Fruit fly (Drosophila melanogaster) whole organism, wandering third instar larva: Measurements from ENCODE around the gene Cpr78E.

Experiments used
- Hr83 ChIP-seq: fragments of 200-300 bp; sonication (Bioruptor generic); optimal IDR thresholded peaks from 2 replicates; lab custom pipeline; 2016; ENCODE audit warnings: missing biosample characterization, mild to moderate bottlenecking, missing genetic modification characterization, moderate library complexity; ENCODE audit not compliant: poor library complexity, severe bottlenecking
- Vsx2 ChIP-seq: fragments of 200-300, 225-300 bp; sonication (Bioruptor generic); optimal IDR thresholded peaks from 2 replicates; lab custom pipeline; 2018; ENCODE audit warnings: missing biosample characterization, missing genetic modification characterization; ENCODE audit not compliant: partially characterized antibody
- dl ChIP-seq, 2 experiments: fragments of 175-275, 200-275 bp in 1 of 2; fragments of 200-275 bp in 1 of 2; sonication (Bioruptor generic); optimal IDR thresholded peaks; lab custom pipeline; 2018; ENCODE audit warnings: mild to moderate bottlenecking in 2 of 2, missing biosample characterization in 2 of 2, missing genetic modification characterization in 2 of 2, moderate library complexity in 2 of 2; ENCODE audit not compliant: partially characterized antibody in 2 of 2, insufficient read depth in 1 of 2
- dsf ChIP-seq: sonication (Bioruptor generic); optimal IDR thresholded peaks from 2 replicates; lab custom pipeline; 2016; ENCODE audit warnings: missing biosample characterization, missing genetic modification characterization, borderline replicate concordance
- fru ChIP-seq: fragments of 200-800 bp; sonication (Bioruptor generic); optimal IDR thresholded peaks from 3 replicates; lab custom pipeline; 2016; ENCODE audit warnings: missing biosample characterization, mild to moderate bottlenecking, missing genetic modification characterization
- lola ChIP-seq: fragments of >200 bp; optimal IDR thresholded peaks from 2 replicates; lab custom pipeline; 2017; ENCODE audit warnings: missing biosample characterization, missing genetic modification characterization
- rgr ChIP-seq: fragments of 200-800 bp; sonication (Bioruptor generic); optimal IDR thresholded peaks from 3 replicates; lab custom pipeline; 2016; ENCODE audit warnings: missing biosample characterization, mild to moderate bottlenecking, missing genetic modification characterization
- sv ChIP-seq: fragments of 200-800 bp; sonication (Bioruptor generic); optimal IDR thresholded peaks from 3 replicates; lab custom pipeline; 2016; ENCODE audit warnings: missing biosample characterization, missing genetic modification characterization
- tai ChIP-seq: sonication (Bioruptor generic); optimal IDR thresholded peaks from 2 replicates; lab custom pipeline; 2016; ENCODE audit warnings: missing biosample characterization, missing genetic modification characterization

Cpr78E gene

DNA sequence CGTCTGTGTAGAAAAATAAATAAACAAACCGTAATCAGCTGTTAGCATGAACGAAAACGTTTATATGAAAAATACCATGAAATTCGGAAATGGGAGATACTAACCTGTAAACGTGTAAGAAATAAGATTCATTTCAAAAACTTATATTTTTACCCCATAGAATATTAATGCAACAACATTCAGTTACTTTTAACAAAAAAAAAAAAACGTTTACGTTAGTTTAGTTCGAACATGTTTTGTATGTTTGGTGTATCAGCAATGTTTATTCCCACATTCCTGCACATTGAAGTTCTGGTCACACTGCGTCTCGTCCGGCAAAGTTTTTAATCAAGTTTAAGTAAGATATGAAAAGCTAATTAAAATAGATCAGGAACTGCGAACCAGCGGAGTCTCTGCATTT lies 49.4 kb downstream of the Cpr78E start, which contains the start of the genes S1P and CG11307:
TSS of gene S1P (minus strand) at position 23 of the 400 bp plus-strand sequence.
TSS of gene CG11307 (plus strand) at position 270 of the 400 bp plus-strand sequence.
- TF ChIP-seq sv (GFP tag; lab: Kevin White, UChicago) (no peak), tai (peak; percentile 12), dsf (GFP tag; lab: Kevin White, UChicago) (no peak), rgr (no peak), dl (GFP tag; optimal IDR thresholded peaks at IDR 0.05; lab: Kevin White, UChicago; ENCODE audit: insufficient read depth in 1 of 2, partially characterized antibody in 2 of 2) (no peak), Hr83 (GFP tag; lab: Kevin White, UChicago) (no peak), Vsx2 (no peak), fru (GFP tag; lab: Kevin White, UChicago) (no peak), lola (GFP tag; lab: Kevin White, UChicago) (no peak)
